Fruit fly (Drosophila melanogaster) whole organism, wandering third instar larva: ENCODE results near the gene Rpn1.

ENCODE experiments used
- Abd-B ChIP-seq: fragments of >200 bp; optimal IDR thresholded peaks from 2 replicates; lab custom pipeline; 2017; ENCODE audit warnings: missing biosample characterization, missing genetic modification characterization
- CG32264 ChIP-seq: fragments of 200-800 bp; sonication (Bioruptor generic); optimal IDR thresholded peaks from 2 replicates; lab custom pipeline; 2016; ENCODE audit warnings: missing biosample characterization, missing genetic modification characterization
- CG9705 ChIP-seq: fragments of 200-800 bp; sonication (Bioruptor generic); optimal IDR thresholded peaks from 2 replicates; lab custom pipeline; 2018; ENCODE audit warnings: missing biosample characterization, mild to moderate bottlenecking, missing genetic modification characterization
- CrebA ChIP-seq: fragments of 200-800 bp; sonication (Bioruptor generic); optimal IDR thresholded peaks from 2 replicates; lab custom pipeline; 2016; ENCODE audit warnings: missing biosample characterization, mild to moderate bottlenecking, missing genetic modification characterization, borderline replicate concordance
- Dfd ChIP-seq: fragments of >200 bp; optimal IDR thresholded peaks from 2 replicates; lab custom pipeline; 2017; ENCODE audit warnings: missing biosample characterization, missing genetic modification characterization
- Dif ChIP-seq: fragments of 200-275, 200-300 bp; sonication (Bioruptor generic); optimal IDR thresholded peaks from 2 replicates; lab custom pipeline; 2018; ENCODE audit warnings: missing biosample characterization, missing genetic modification characterization; ENCODE audit not compliant: partially characterized antibody
- GATAd ChIP-seq: sonication (Bioruptor generic); optimal IDR thresholded peaks from 2 replicates; lab custom pipeline; 2016; ENCODE audit warnings: missing biosample characterization, missing genetic modification characterization
- HLH106 ChIP-seq: fragments of 200-800 bp; optimal IDR thresholded peaks from 3 replicates; lab custom pipeline; 2019; ENCODE audit warnings: missing biosample characterization, mild to moderate bottlenecking, missing genetic modification characterization, moderate library complexity
- Hnf4 ChIP-seq: fragments of 200-800 bp; sonication (Bioruptor generic); optimal IDR thresholded peaks from 2 replicates; lab custom pipeline; 2016; ENCODE audit warnings: missing biosample characterization, mild to moderate bottlenecking, missing genetic modification characterization
- Hr78 ChIP-seq: fragments of >200 bp; optimal IDR thresholded peaks from 2 replicates; lab custom pipeline; 2017; ENCODE audit warnings: missing biosample characterization, missing genetic modification characterization
- Hr83 ChIP-seq: fragments of 200-300 bp; sonication (Bioruptor generic); optimal IDR thresholded peaks from 2 replicates; lab custom pipeline; 2016; ENCODE audit warnings: missing biosample characterization, mild to moderate bottlenecking, missing genetic modification characterization, moderate library complexity; ENCODE audit not compliant: poor library complexity, severe bottlenecking
- Jra ChIP-seq: sonication (Bioruptor generic); optimal IDR thresholded peaks from 2 replicates; lab custom pipeline; 2016; ENCODE audit warnings: missing biosample characterization, missing genetic modification characterization
- Mio ChIP-seq: sonication (Bioruptor generic); optimal IDR thresholded peaks from 2 replicates; lab custom pipeline; 2016; ENCODE audit warnings: missing biosample characterization, missing genetic modification characterization
- Myc ChIP-seq: fragments of >200 bp; optimal IDR thresholded peaks from 2 replicates; lab custom pipeline; 2017
- N ChIP-seq: fragments of >200 bp; optimal IDR thresholded peaks from 2 replicates; lab custom pipeline; 2018; ENCODE audit warnings: missing biosample characterization, missing external identifiers, missing genetic modification characterization
- OdsH ChIP-seq: fragments of 200-800 bp; sonication (Bioruptor generic); optimal IDR thresholded peaks from 2 replicates; lab custom pipeline; 2016; ENCODE audit warnings: missing biosample characterization, mild to moderate bottlenecking, missing genetic modification characterization
- Rel ChIP-seq, 2 experiments: fragments of 200-800 bp; sonication (Bioruptor generic) in 1 of 2; optimal IDR thresholded peaks; 2 replicates in 1 of 2; 3 replicates in 1 of 2; lab custom pipeline; 2016 to 2019; ENCODE audit warnings: mild to moderate bottlenecking in 2 of 2, missing biosample characterization in 2 of 2, missing genetic modification characterization in 2 of 2, moderate library complexity in 1 of 2
- Sp1 ChIP-seq: fragments of 200-800 bp; sonication (Bioruptor generic); optimal IDR thresholded peaks from 3 replicates; lab custom pipeline; 2019; ENCODE audit warnings: missing biosample characterization, mild to moderate bottlenecking, missing genetic modification characterization, moderate library complexity
- Vsx2 ChIP-seq: fragments of 200-300, 225-300 bp; sonication (Bioruptor generic); optimal IDR thresholded peaks from 2 replicates; lab custom pipeline; 2018; ENCODE audit warnings: missing biosample characterization, missing genetic modification characterization; ENCODE audit not compliant: partially characterized antibody
- br ChIP-seq: fragments of 200-800 bp; sonication (Bioruptor generic); optimal IDR thresholded peaks from 2 replicates; lab custom pipeline; 2016; ENCODE audit warnings: missing biosample characterization, missing genetic modification characterization
- brk ChIP-seq: fragments of 200-800 bp; sonication (Bioruptor generic); optimal IDR thresholded peaks from 2 replicates; lab custom pipeline; 2016; ENCODE audit warnings: missing biosample characterization, mild to moderate bottlenecking, missing genetic modification characterization
- dl ChIP-seq, 2 experiments: fragments of 175-275, 200-275 bp in 1 of 2; fragments of 200-275 bp in 1 of 2; sonication (Bioruptor generic); optimal IDR thresholded peaks; lab custom pipeline; 2018; ENCODE audit warnings: mild to moderate bottlenecking in 2 of 2, missing biosample characterization in 2 of 2, missing genetic modification characterization in 2 of 2, moderate library complexity in 2 of 2; ENCODE audit not compliant: partially characterized antibody in 2 of 2, insufficient read depth in 1 of 2
- dmrt93B ChIP-seq: fragments of 200-800 bp; sonication (Bioruptor generic); optimal IDR thresholded peaks from 2 replicates; lab custom pipeline; 2018; ENCODE audit warnings: missing biosample characterization, mild to moderate bottlenecking, missing genetic modification characterization
- dsf ChIP-seq: sonication (Bioruptor generic); optimal IDR thresholded peaks from 2 replicates; lab custom pipeline; 2016; ENCODE audit warnings: missing biosample characterization, missing genetic modification characterization, borderline replicate concordance
- ey ChIP-seq: fragments of 200-800 bp; sonication (Bioruptor generic); optimal IDR thresholded peaks from 2 replicates; lab custom pipeline; 2016; ENCODE audit warnings: missing biosample characterization, missing genetic modification characterization
- foxo ChIP-seq, 2 experiments: fragments of 200-800 bp; sonication (Bioruptor generic); optimal IDR thresholded peaks; 2 replicates in 1 of 2; 3 replicates in 1 of 2; lab custom pipeline; 2016 to 2017; ENCODE audit warnings: missing biosample characterization in 2 of 2, missing genetic modification characterization in 2 of 2
- fru ChIP-seq: fragments of 200-800 bp; sonication (Bioruptor generic); optimal IDR thresholded peaks from 3 replicates; lab custom pipeline; 2016; ENCODE audit warnings: missing biosample characterization, mild to moderate bottlenecking, missing genetic modification characterization
- h ChIP-seq: fragments of 200-800 bp; sonication (Bioruptor generic); optimal IDR thresholded peaks from 3 replicates; lab custom pipeline; 2016; ENCODE audit warnings: missing biosample characterization, mild to moderate bottlenecking, missing genetic modification characterization
- jim ChIP-seq: fragments of 175-275, 200-325 bp; sonication (Bioruptor generic); optimal IDR thresholded peaks from 2 replicates; lab custom pipeline; 2016; ENCODE audit warnings: missing biosample characterization, mild to moderate bottlenecking, missing genetic modification characterization
- lola ChIP-seq: fragments of >200 bp; optimal IDR thresholded peaks from 2 replicates; lab custom pipeline; 2017; ENCODE audit warnings: missing biosample characterization, missing genetic modification characterization
- psq ChIP-seq: fragments of 200-800 bp; sonication (Bioruptor generic); optimal IDR thresholded peaks from 3 replicates; lab custom pipeline; 2017; ENCODE audit warnings: missing biosample characterization, mild to moderate bottlenecking, missing genetic modification characterization, moderate library complexity
- rgr ChIP-seq: fragments of 200-800 bp; sonication (Bioruptor generic); optimal IDR thresholded peaks from 3 replicates; lab custom pipeline; 2016; ENCODE audit warnings: missing biosample characterization, mild to moderate bottlenecking, missing genetic modification characterization
- sage ChIP-seq: fragments of 200-800 bp; sonication (Bioruptor generic); optimal IDR thresholded peaks from 2 replicates; lab custom pipeline; 2016; ENCODE audit warnings: missing biosample characterization, mild to moderate bottlenecking, missing genetic modification characterization
- sv ChIP-seq: fragments of 200-800 bp; sonication (Bioruptor generic); optimal IDR thresholded peaks from 3 replicates; lab custom pipeline; 2016; ENCODE audit warnings: missing biosample characterization, missing genetic modification characterization
- woc ChIP-seq: sonication (Bioruptor generic); optimal IDR thresholded peaks from 2 replicates; lab custom pipeline; 2016; ENCODE audit warnings: missing biosample characterization, mild to moderate bottlenecking, missing genetic modification characterization

Gene Rpn1

DNA sequence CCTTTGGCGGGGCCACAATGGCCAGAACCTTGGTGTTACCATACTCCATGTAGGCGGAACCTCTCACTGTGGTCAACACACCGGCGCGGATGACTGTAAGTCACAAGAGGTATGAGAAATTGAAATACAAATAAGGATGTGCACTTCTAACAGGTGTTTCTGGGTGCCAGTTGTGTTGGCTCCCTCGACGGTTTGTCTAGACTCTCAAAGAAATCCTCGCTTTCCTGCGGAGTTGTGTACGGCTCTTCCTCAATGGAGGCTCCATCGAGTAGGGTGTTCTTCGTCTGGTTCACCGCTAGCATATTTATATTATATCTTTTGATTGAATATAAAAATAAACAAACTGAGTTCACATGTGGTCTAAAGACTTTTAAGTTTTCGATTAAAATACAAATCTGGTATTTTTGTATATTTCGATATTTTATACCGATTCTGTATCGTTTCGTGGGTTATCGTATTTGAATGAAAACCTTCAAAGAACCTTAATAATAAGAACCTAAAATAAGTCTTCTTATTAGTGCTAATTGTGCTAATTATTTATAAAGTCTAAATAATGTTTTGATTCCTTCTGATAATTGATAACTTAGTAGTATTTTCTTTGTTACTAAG is 1.4 kb upstream of the Rpn1 start, which contains the start of gene Mtr3:
Gene Mtr3 (minus strand): TSS at position 388 of the 609 bp plus-strand sequence.
- TF ChIP-seq HLH106 (tag; lab: Kevin White, UChicago) = no peak
- no peak for TF ChIP-seq fru (GFP tag; lab: Kevin White, UChicago)
- TF ChIP-seq Dif (GFP tag; lab: Kevin White, UChicago) = no peak
- no peak for TF ChIP-seq dsf (GFP tag; lab: Kevin White, UChicago)
- TF ChIP-seq CG32264 (GFP tag; lab: Kevin White, UChicago) = no peak
- no peak for TF ChIP-seq Dfd (GFP tag; lab: Kevin White, UChicago)
- no peak for TF ChIP-seq sage (GFP tag; lab: Kevin White, UChicago)
- no peak for TF ChIP-seq Rel (GFP tag; optimal IDR thresholded peaks at IDR 0.05; lab: Kevin White, UChicago)
- TF ChIP-seq Rel (tag; optimal IDR thresholded peaks at IDR 0.05; lab: Kevin White, UChicago) = no peak
- no peak for TF ChIP-seq Hr78 (GFP tag; lab: Kevin White, UChicago)
- no peak for TF ChIP-seq rgr (GFP tag; lab: Kevin White, UChicago)
- TF ChIP-seq dmrt93B (GFP tag; lab: Kevin White, UChicago) = no peak
- TF ChIP-seq Jra = no peak
- no peak for TF ChIP-seq br
- no peak for TF ChIP-seq sv (GFP tag; lab: Kevin White, UChicago)
- no peak for TF ChIP-seq Myc (lab: Kevin White, UChicago)
- TF ChIP-seq CG9705 (GFP tag; lab: Kevin White, UChicago) = no peak
- TF ChIP-seq N = no peak
- TF ChIP-seq Mio (GFP tag; lab: Kevin White, UChicago) = no peak
- TF ChIP-seq Hnf4 (GFP tag; lab: Kevin White, UChicago) = no peak

DNA sequence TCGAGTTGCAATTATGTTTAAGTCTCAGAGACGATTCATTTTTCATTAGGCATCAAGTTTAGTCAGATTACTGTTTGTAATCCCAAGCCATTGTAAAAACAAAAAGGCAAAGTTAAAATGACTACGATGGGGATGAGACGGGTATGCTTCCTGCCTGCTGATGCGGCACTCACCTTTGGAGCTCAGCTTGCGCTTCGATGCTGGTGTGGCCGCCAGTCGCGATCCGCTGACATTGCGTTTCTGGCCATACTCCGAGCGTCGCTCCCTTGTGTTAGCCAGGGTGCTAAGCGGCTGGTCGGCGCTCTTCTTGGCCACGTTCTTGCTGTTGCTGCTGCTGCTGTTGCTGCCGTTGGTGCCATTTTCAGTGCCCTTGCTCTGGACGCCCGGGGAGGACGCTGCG is 5.1 kb downstream of the Rpn1 start:
- no peak for TF ChIP-seq OdsH
- no peak for TF ChIP-seq br
- no peak for TF ChIP-seq sv (GFP tag; lab: Kevin White, UChicago)
- TF ChIP-seq sage (GFP tag; lab: Kevin White, UChicago) = no peak
- no peak for TF ChIP-seq jim (GFP tag; lab: Kevin White, UChicago)
- no peak for TF ChIP-seq Sp1
- TF ChIP-seq brk (GFP tag; lab: Kevin White, UChicago) = no peak
- no peak for TF ChIP-seq woc
- no peak for TF ChIP-seq Abd-B
- no peak for TF ChIP-seq Vsx2 (GFP tag; lab: Kevin White, UChicago)
- TF ChIP-seq CrebA (GFP tag; lab: Kevin White, UChicago) = no peak
- no peak for TF ChIP-seq Rel (GFP tag; optimal IDR thresholded peaks at IDR 0.05; lab: Kevin White, UChicago)
- TF ChIP-seq Rel (tag; optimal IDR thresholded peaks at IDR 0.05; lab: Kevin White, UChicago) = no peak
- TF ChIP-seq psq (GFP tag; lab: Kevin White, UChicago) = no peak
- TF ChIP-seq Hnf4 (GFP tag; lab: Kevin White, UChicago) = no peak

DNA sequence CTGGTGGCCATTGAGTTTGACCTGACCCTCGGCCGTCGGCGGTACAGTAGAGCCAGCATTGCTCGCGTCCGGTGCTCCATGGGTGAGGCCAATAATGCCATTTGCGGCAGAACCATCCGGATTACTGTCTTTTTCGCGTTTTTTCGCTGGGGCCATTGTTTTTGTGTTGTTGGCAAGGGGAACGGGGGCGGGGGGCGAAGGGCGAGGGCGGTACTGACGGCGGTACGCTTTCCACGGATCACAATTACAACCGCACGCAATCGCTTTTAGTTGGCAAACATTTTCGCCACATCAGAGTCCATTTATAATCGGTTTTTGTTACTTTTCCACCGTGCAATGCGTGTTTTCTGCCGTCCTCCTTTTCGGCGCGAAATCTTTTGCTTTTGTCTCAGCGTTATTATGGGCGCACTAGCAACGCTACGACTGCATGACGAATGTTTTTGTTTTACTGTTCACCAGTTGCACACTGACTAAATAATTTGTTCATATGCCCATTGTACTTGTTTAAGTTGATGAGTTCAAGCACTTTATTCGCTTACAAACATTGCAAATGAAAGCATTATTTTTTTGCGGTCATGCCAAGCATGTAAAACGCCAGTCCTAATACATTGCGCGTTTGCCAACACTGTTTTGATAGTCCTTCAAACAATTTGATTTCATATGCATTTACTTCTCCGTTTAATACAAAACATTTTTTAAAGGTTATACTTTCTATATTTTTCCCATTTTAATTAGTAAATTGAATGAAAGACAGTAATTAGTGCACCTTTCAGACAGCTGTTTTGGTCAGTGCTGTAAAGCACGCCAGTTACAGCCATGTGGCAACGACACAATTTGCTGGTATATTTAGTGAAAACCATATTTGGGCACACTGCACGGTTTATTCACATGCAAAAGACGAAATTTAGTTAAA is 8.2 kb downstream of the Rpn1 start, which contains the start of gene Pfdn6:
Gene Pfdn6 (plus strand): TSS at position 839 of the 913 bp plus-strand sequence.
- TF ChIP-seq Rel (GFP tag; optimal IDR thresholded peaks at IDR 0.05; lab: Kevin White, UChicago) = no peak
- peak; percentile 29 for TF ChIP-seq Rel (tag; optimal IDR thresholded peaks at IDR 0.05; lab: Kevin White, UChicago)
- no peak for TF ChIP-seq br
- TF ChIP-seq sv (GFP tag; lab: Kevin White, UChicago) = peak; percentile 73
- peak; percentile 25 for TF ChIP-seq CG32264 (GFP tag; lab: Kevin White, UChicago)
- peak; percentile 59 for TF ChIP-seq Sp1
- TF ChIP-seq rgr (GFP tag; lab: Kevin White, UChicago) = peak; percentile 76
- TF ChIP-seq fru (GFP tag; lab: Kevin White, UChicago) = no peak
- TF ChIP-seq Abd-B = no peak
- no peak for TF ChIP-seq CrebA (GFP tag; lab: Kevin White, UChicago)
- peak; percentile 86 to 96 for TF ChIP-seq dl (GFP tag; optimal IDR thresholded peaks at IDR 0.05; lab: Kevin White, UChicago; ENCODE audit: insufficient read depth in 1 of 2, partially characterized antibody in 2 of 2)
- peak; percentile 62 for TF ChIP-seq Myc (lab: Kevin White, UChicago)
- TF ChIP-seq Hr78 (GFP tag; lab: Kevin White, UChicago) = no peak
- TF ChIP-seq woc = no peak
- peak; percentile 65 for TF ChIP-seq CG9705 (GFP tag; lab: Kevin White, UChicago)
- peak; percentile 58 for TF ChIP-seq psq (GFP tag; lab: Kevin White, UChicago)
- no peak for TF ChIP-seq sage (GFP tag; lab: Kevin White, UChicago)
- peak; percentile 47 for TF ChIP-seq Jra
- TF ChIP-seq N = no peak
- no peak for TF ChIP-seq brk (GFP tag; lab: Kevin White, UChicago)
- peak; percentile 52 for TF ChIP-seq ey
- TF ChIP-seq OdsH = peak; percentile 19
- TF ChIP-seq foxo (GFP tag; optimal IDR thresholded peaks at IDR 0.05; lab: Kevin White, UChicago) = peak in 1 of 2 experiments; percentile 73
- TF ChIP-seq HLH106 (tag; lab: Kevin White, UChicago) = peak; percentile 70
- TF ChIP-seq Mio (GFP tag; lab: Kevin White, UChicago) = no peak
- TF ChIP-seq GATAd = no peak
- peak; percentile 100 for TF ChIP-seq Vsx2 (GFP tag; lab: Kevin White, UChicago)
- TF ChIP-seq lola (GFP tag; lab: Kevin White, UChicago) = no peak
- TF ChIP-seq Hr83 (GFP tag; lab: Kevin White, UChicago) = no peak
- peak; percentile 75 for TF ChIP-seq h (GFP tag; lab: Kevin White, UChicago)
- TF ChIP-seq dsf (GFP tag; lab: Kevin White, UChicago) = peak; percentile 54
- TF ChIP-seq Dif (GFP tag; lab: Kevin White, UChicago) = peak; percentile 99
- TF ChIP-seq dmrt93B (GFP tag; lab: Kevin White, UChicago) = no peak
- TF ChIP-seq, all 38 proteins: peak for 18
